Fruit fly (Drosophila melanogaster) whole organism, prepupa: ENCODE data around the gene CG4301.
A peak's percentile ranks its signal among the peaks of the same experiment; 100 is the strongest.

Source experiments
- Blimp-1 ChIP-seq: fragments of 200-800 bp; sonication (Bioruptor generic); optimal IDR thresholded peaks from 3 replicates; lab custom pipeline; 2017; ENCODE audit warnings: missing biosample characterization, missing genetic modification characterization, mild to moderate bottlenecking, moderate library complexity, missing genetic modification reagents
- CG10669 ChIP-seq: fragments of 200-800 bp; sonication (Bioruptor generic); optimal IDR thresholded peaks from 3 replicates; lab custom pipeline; 2018; ENCODE audit warnings: missing biosample characterization, mild to moderate bottlenecking, missing genetic modification characterization, moderate library complexity
- CG11294 ChIP-seq: fragments of 200-800 bp; sonication (Bioruptor generic); IDR thresholded peaks from 2 replicates; pipeline ENCODE4 v1.3.6; 2022; ENCODE audit warnings: missing biosample characterization, missing genetic modification characterization
- CG15336 ChIP-seq: fragments of 200-800 bp; sonication (Bioruptor generic); IDR thresholded peaks from 2 replicates; pipeline ENCODE4 v1.3.6; 2022; ENCODE audit warnings: missing biosample characterization, missing genetic modification characterization
- CG1621 ChIP-seq: fragments of 200-800 bp; sonication (Bioruptor generic); optimal IDR thresholded peaks from 3 replicates; lab custom pipeline; 2018; ENCODE audit warnings: missing biosample characterization, mild to moderate bottlenecking, missing genetic modification characterization
- CG16779 ChIP-seq: fragments of 200-800 bp; sonication (Bioruptor generic); optimal IDR thresholded peaks from 3 replicates; lab custom pipeline; 2017; ENCODE audit warnings: missing biosample characterization, mild to moderate bottlenecking, missing genetic modification characterization
- CG3032 ChIP-seq: fragments of 200-800 bp; optimal IDR thresholded peaks from 2 replicates; lab custom pipeline; 2019; ENCODE audit warnings: missing biosample characterization, mild to moderate bottlenecking, missing genetic modification characterization, moderate library complexity
- CG31627 ChIP-seq: fragments of 200-800 bp; sonication (Bioruptor generic); optimal IDR thresholded peaks from 3 replicates; lab custom pipeline; 2016; ENCODE audit warnings: missing biosample characterization, missing genetic modification characterization
- CG32006 ChIP-seq: fragments of 200-800 bp; sonication (Bioruptor generic); optimal IDR thresholded peaks from 3 replicates; lab custom pipeline; 2017; ENCODE audit warnings: missing biosample characterization, mild to moderate bottlenecking, missing genetic modification characterization
- CG34406 ChIP-seq: fragments of 200-800 bp; sonication (Bioruptor generic); optimal IDR thresholded peaks from 3 replicates; lab custom pipeline; 2016; ENCODE audit warnings: missing biosample characterization, missing genetic modification characterization
- CG3919 ChIP-seq: fragments of 200-800 bp; sonication (Bioruptor generic); optimal IDR thresholded peaks from 3 replicates; lab custom pipeline; 2016; ENCODE audit warnings: missing biosample characterization, missing genetic modification characterization
- CG6163 ChIP-seq: fragments of 200-800 bp; sonication (Bioruptor generic); IDR thresholded peaks from 3 replicates; pipeline ENCODE4 v1.3.6; 2022; ENCODE audit warnings: missing biosample characterization, missing genetic modification characterization
- CG6276 ChIP-seq: fragments of 200-800 bp; sonication (Bioruptor generic); optimal IDR thresholded peaks from 2 replicates; lab custom pipeline; 2017; ENCODE audit warnings: missing biosample characterization, mild to moderate bottlenecking, missing genetic modification characterization
- CG6792 ChIP-seq: fragments of 200-800 bp; sonication (Bioruptor generic); optimal IDR thresholded peaks from 3 replicates; lab custom pipeline; 2016; ENCODE audit warnings: missing biosample characterization, missing genetic modification characterization
- CG6808 ChIP-seq: fragments of 200-800 bp; sonication (Bioruptor generic); optimal IDR thresholded peaks from 3 replicates; lab custom pipeline; 2017; ENCODE audit warnings: missing biosample characterization, missing genetic modification characterization, mild to moderate bottlenecking, moderate library complexity, missing genetic modification reagents
- CG6854 ChIP-seq: fragments of 200-800 bp; sonication (Bioruptor generic); optimal IDR thresholded peaks from 2 replicates; lab custom pipeline; 2017; ENCODE audit warnings: missing biosample characterization, mild to moderate bottlenecking, missing genetic modification characterization
- CG7368 ChIP-seq: fragments of 200-800 bp; sonication (Bioruptor generic); optimal IDR thresholded peaks from 3 replicates; lab custom pipeline; 2016; ENCODE audit warnings: missing biosample characterization, missing genetic modification characterization
- CG8119 ChIP-seq: fragments of 200-800 bp; sonication (Bioruptor generic); IDR thresholded peaks from 3 replicates; pipeline ENCODE4 v1.3.6; 2022; ENCODE audit warnings: missing biosample characterization, missing genetic modification characterization
- CG8319 ChIP-seq: fragments of 200-800 bp; sonication (Bioruptor generic); optimal IDR thresholded peaks from 3 replicates; lab custom pipeline; 2016; ENCODE audit warnings: missing biosample characterization, missing genetic modification characterization
- CG8632 ChIP-seq: fragments of 200-800 bp; sonication (Bioruptor generic); optimal IDR thresholded peaks from 3 replicates; lab custom pipeline; 2016; ENCODE audit warnings: missing biosample characterization, missing genetic modification characterization
- CG9139 ChIP-seq: fragments of 200-800 bp; sonication (Bioruptor generic); optimal IDR thresholded peaks from 3 replicates; lab custom pipeline; 2017; ENCODE audit warnings: missing biosample characterization, mild to moderate bottlenecking, missing genetic modification characterization
- Eip75B ChIP-seq: fragments of 200-800 bp; sonication (Bioruptor generic); optimal IDR thresholded peaks from 3 replicates; lab custom pipeline; 2016; ENCODE audit warnings: missing biosample characterization, missing genetic modification characterization
- Eip78C ChIP-seq: fragments of 200-800 bp; sonication (Bioruptor generic); peaks from one replicate; lab custom pipeline; 2016; ENCODE audit warnings: missing biosample characterization, missing genetic modification characterization
- Eip93F ChIP-seq: fragments of 200-800 bp; sonication (Bioruptor generic); optimal IDR thresholded peaks from 2 replicates; lab custom pipeline; 2016; ENCODE audit warnings: missing biosample characterization, mild to moderate bottlenecking, missing genetic modification characterization
- Ets21C ChIP-seq: fragments of 200-800 bp; sonication (Bioruptor generic); optimal IDR thresholded peaks from 3 replicates; lab custom pipeline; 2016; ENCODE audit warnings: missing biosample characterization, missing genetic modification characterization
- Gug ChIP-seq: fragments of 200-800 bp; sonication (Bioruptor generic); IDR thresholded peaks from 2 replicates; pipeline ENCODE4 v1.3.6; 2022; ENCODE audit warnings: missing biosample characterization, missing genetic modification characterization
- Hr38 ChIP-seq: sonication (Bioruptor generic); optimal IDR thresholded peaks from 2 replicates; lab custom pipeline; 2016; ENCODE audit warnings: missing biosample characterization, missing genetic modification characterization
- Lpt ChIP-seq: fragments of 200-800 bp; sonication (Bioruptor generic); optimal IDR thresholded peaks from 3 replicates; lab custom pipeline; 2016; ENCODE audit warnings: missing biosample characterization, missing genetic modification characterization
- Smox ChIP-seq: fragments of 200-800 bp; sonication (Bioruptor generic); optimal IDR thresholded peaks from 3 replicates; lab custom pipeline; 2016; ENCODE audit warnings: missing biosample characterization, missing genetic modification characterization
- Sox14 ChIP-seq: fragments of 200-800 bp; sonication (Bioruptor generic); optimal IDR thresholded peaks from 3 replicates; lab custom pipeline; 2016; ENCODE audit warnings: missing biosample characterization, missing genetic modification characterization
- Sox15 ChIP-seq: fragments of 200-800 bp; sonication (Bioruptor generic); optimal IDR thresholded peaks from 3 replicates; lab custom pipeline; 2016; ENCODE audit warnings: missing biosample characterization, missing genetic modification characterization
- achi ChIP-seq: fragments of 200-800 bp; sonication (Bioruptor generic); optimal IDR thresholded peaks from 3 replicates; lab custom pipeline; 2016; ENCODE audit warnings: missing biosample characterization, missing genetic modification characterization
- acj6 ChIP-seq: fragments of 200-800 bp; sonication (Bioruptor generic); optimal IDR thresholded peaks from 3 replicates; lab custom pipeline; 2016; ENCODE audit warnings: missing biosample characterization, missing genetic modification characterization
- cyc ChIP-seq: fragments of 200-800 bp; sonication (Bioruptor generic); optimal IDR thresholded peaks from 3 replicates; lab custom pipeline; 2016; ENCODE audit warnings: missing biosample characterization, missing genetic modification characterization
- dsx ChIP-seq: fragments of 200-800 bp; optimal IDR thresholded peaks from 3 replicates; lab custom pipeline; 2019; ENCODE audit warnings: missing biosample characterization, mild to moderate bottlenecking, missing genetic modification characterization, moderate library complexity; ENCODE audit not compliant: poor library complexity, severe bottlenecking
- eg ChIP-seq: fragments of 200-800 bp; sonication (Bioruptor generic); IDR thresholded peaks from 3 replicates; pipeline ENCODE4 v1.3.6; 2022; ENCODE audit warnings: missing biosample characterization, missing genetic modification characterization
- esn ChIP-seq: fragments of 200-800 bp; sonication (Bioruptor generic); optimal IDR thresholded peaks from 2 replicates; lab custom pipeline; 2016; ENCODE audit warnings: missing biosample characterization, mild to moderate bottlenecking, missing genetic modification characterization, moderate library complexity
- fd59A ChIP-seq: fragments of 200-800 bp; sonication (Bioruptor generic); optimal IDR thresholded peaks from 2 replicates; lab custom pipeline; 2017; ENCODE audit warnings: missing biosample characterization, mild to moderate bottlenecking, missing genetic modification characterization, missing genetic modification reagents
- fd85E ChIP-seq: fragments of 200-800 bp; sonication (Bioruptor generic); optimal IDR thresholded peaks from 3 replicates; lab custom pipeline; 2016; ENCODE audit warnings: missing biosample characterization, missing genetic modification characterization
- fkh ChIP-seq: fragments of 200-800 bp; sonication (Bioruptor generic); optimal IDR thresholded peaks from 3 replicates; lab custom pipeline; 2017; ENCODE audit warnings: missing biosample characterization, mild to moderate bottlenecking, missing genetic modification characterization, moderate library complexity
- net ChIP-seq: fragments of 200-800 bp; sonication (Bioruptor generic); optimal IDR thresholded peaks from 3 replicates; lab custom pipeline; 2016; ENCODE audit warnings: missing biosample characterization, missing genetic modification characterization
- pdm3 ChIP-seq: fragments of 200-800 bp; sonication (Bioruptor generic); optimal IDR thresholded peaks from 3 replicates; lab custom pipeline; 2016; ENCODE audit warnings: missing biosample characterization, missing genetic modification characterization
- salr ChIP-seq, 2 experiments: fragments of 200-800 bp; sonication (Bioruptor generic); optimal IDR thresholded peaks; 3 replicates each; lab custom pipeline; 2016 to 2018; ENCODE audit warnings: missing biosample characterization in 2 of 2, missing genetic modification characterization in 2 of 2, mild to moderate bottlenecking in 1 of 2
- spab ChIP-seq: fragments of 200-800 bp; sonication (Bioruptor generic); optimal IDR thresholded peaks from 2 replicates; lab custom pipeline; 2017; ENCODE audit warnings: missing biosample characterization, mild to moderate bottlenecking, missing genetic modification characterization, missing genetic modification reagents
- ss ChIP-seq, 2 experiments: fragments of 200-800 bp; sonication (Bioruptor generic); optimal IDR thresholded peaks; 2 replicates in 1 of 2; 3 replicates in 1 of 2; lab custom pipeline; 2017 to 2018; ENCODE audit warnings: mild to moderate bottlenecking in 2 of 2, missing biosample characterization in 2 of 2, missing genetic modification characterization in 2 of 2, moderate library complexity in 1 of 2
- topi ChIP-seq: fragments of 200-800 bp; sonication (Bioruptor generic); optimal IDR thresholded peaks from 3 replicates; lab custom pipeline; 2016; ENCODE audit warnings: missing biosample characterization, missing genetic modification characterization
- vri ChIP-seq: fragments of 200-800 bp; sonication (Bioruptor generic); optimal IDR thresholded peaks from 3 replicates; lab custom pipeline; 2016; ENCODE audit warnings: missing biosample characterization, mild to moderate bottlenecking, missing genetic modification characterization

Gene CG4301

dm6 chrX:16385942-16386392 is 19.3 kb upstream of the CG4301 start (continued):
- TF ChIP-seq CG7368 (GFP tag; lab: Kevin White, UChicago) (no peak), CG15336 (GFP tag; lab: Robert Waterston, UW) (peak; percentile 71), CG6792 (GFP tag; lab: Kevin White, UChicago) (peak; percentile 37), CG32006 (peak; percentile 69), Sox15 (GFP tag; lab: Kevin White, UChicago) (no peak), CG34406 (GFP tag; lab: Kevin White, UChicago) (peak; percentile 44), Lpt (GFP tag; lab: Kevin White, UChicago) (no peak), vri (GFP tag; lab: Kevin White, UChicago) (no peak), CG1621 (tag; lab: Kevin White, UChicago) (no peak), CG10669 (GFP tag; lab: Kevin White, UChicago) (peak; percentile 17), fd85E (GFP tag; lab: Kevin White, UChicago) (no peak), Sox14 (GFP tag; lab: Kevin White, UChicago) (peak; percentile 41), topi (peak; percentile 52), eg (GFP tag; lab: Robert Waterston, UW) (peak; percentile 55; the same call in 1 of the 3 replicates), Blimp-1 (GFP tag; lab: Kevin White, UChicago) (no peak), Eip78C (peak; percentile 86), Smox (peak; percentile 50), achi (GFP tag; lab: Kevin White, UChicago) (peak; percentile 61), CG11294 (GFP tag; lab: Robert Waterston, UW) (no peak), CG6276 (GFP tag; lab: Kevin White, UChicago) (peak; percentile 58), salr (GFP tag; optimal IDR thresholded peaks at IDR 0.05; lab: Kevin White, UChicago) (peak in 1 of 2 experiments; percentile 51), spab (GFP tag; lab: Kevin White, UChicago) (no peak), fkh (GFP tag; lab: Kevin White, UChicago) (peak; percentile 69), CG3032 (tag; lab: Kevin White, UChicago) (peak; percentile 32), Eip75B (GFP tag; lab: Kevin White, UChicago) (no peak), cyc (GFP tag; lab: Kevin White, UChicago) (peak; percentile 17), CG6163 (GFP tag; lab: Robert Waterston, UW) (no peak), fd59A (peak; percentile 14), CG8632 (GFP tag; lab: Kevin White, UChicago) (peak; percentile 40), acj6 (GFP tag; lab: Kevin White, UChicago) (no peak), pdm3 (no peak), Eip93F (GFP tag; lab: Kevin White, UChicago) (no peak), Ets21C (GFP tag; lab: Kevin White, UChicago) (no peak)

- TF ChIP-seq Ets21C (GFP tag; lab: Kevin White, UChicago) (no peak), CG31627 (GFP tag; lab: Kevin White, UChicago) (peak; percentile 74), esn (GFP tag; lab: Kevin White, UChicago) (peak; percentile 80), CG3919 (GFP tag; lab: Kevin White, UChicago) (no peak), CG6808 (no peak), dsx (GFP tag; lab: Kevin White, UChicago) (no peak), pdm3 (no peak), ss (GFP tag; optimal IDR thresholded peaks at IDR 0.05; lab: Kevin White, UChicago) (no peak), CG1621 (tag; lab: Kevin White, UChicago) (no peak), Eip75B (GFP tag; lab: Kevin White, UChicago) (no peak), Smox (no peak), fkh (GFP tag; lab: Kevin White, UChicago) (no peak), eg (GFP tag; lab: Robert Waterston, UW) (peak; percentile 95), Hr38 (GFP tag; lab: Kevin White, UChicago) (no peak), CG6854 (no peak), Eip78C (no peak), CG8119 (peak; percentile 84), net (GFP tag; lab: Kevin White, UChicago) (no peak), CG6792 (GFP tag; lab: Kevin White, UChicago) (no peak), CG15336 (GFP tag; lab: Robert Waterston, UW) (peak; percentile 86), CG9139 (GFP tag; lab: Kevin White, UChicago) (no peak), spab (GFP tag; lab: Kevin White, UChicago) (no peak), achi (GFP tag; lab: Kevin White, UChicago) (no peak), CG34406 (GFP tag; lab: Kevin White, UChicago) (peak; percentile 75), fd59A (peak; percentile 58), CG16779 (tag; lab: Kevin White, UChicago) (no peak), Sox14 (GFP tag; lab: Kevin White, UChicago) (no peak), Lpt (GFP tag; lab: Kevin White, UChicago) (peak; percentile 58), topi (no peak), Blimp-1 (GFP tag; lab: Kevin White, UChicago) (no peak), Gug (GFP tag; lab: Robert Waterston, UW) (peak; percentile 93), CG8319 (GFP tag; lab: Kevin White, UChicago) (no peak), CG6276 (GFP tag; lab: Kevin White, UChicago) (no peak)
These were observed 13.9 kb upstream of the CG4301 start, which contains the start of the genes TH1 and mei-41 for dm6 chrX:16391397-16391796. TH1 (minus strand) TSS chrX:16391438. mei-41 (plus strand) TSS chrX:16391698.
